Fruit fly (Drosophila melanogaster) whole organism, prepupa: Measurements from ENCODE around the gene CG12523.

Experiments
- Blimp-1 ChIP-seq: fragments of 200-800 bp; sonication (Bioruptor generic); optimal IDR thresholded peaks from 3 replicates; lab custom pipeline; 2017; ENCODE audit warnings: missing biosample characterization, missing genetic modification characterization, mild to moderate bottlenecking, moderate library complexity, missing genetic modification reagents
- CG31627 ChIP-seq: fragments of 200-800 bp; sonication (Bioruptor generic); optimal IDR thresholded peaks from 3 replicates; lab custom pipeline; 2016; ENCODE audit warnings: missing biosample characterization, missing genetic modification characterization
- Ets21C ChIP-seq: fragments of 200-800 bp; sonication (Bioruptor generic); optimal IDR thresholded peaks from 3 replicates; lab custom pipeline; 2016; ENCODE audit warnings: missing biosample characterization, missing genetic modification characterization
- achi ChIP-seq: fragments of 200-800 bp; sonication (Bioruptor generic); optimal IDR thresholded peaks from 3 replicates; lab custom pipeline; 2016; ENCODE audit warnings: missing biosample characterization, missing genetic modification characterization

DNA sequence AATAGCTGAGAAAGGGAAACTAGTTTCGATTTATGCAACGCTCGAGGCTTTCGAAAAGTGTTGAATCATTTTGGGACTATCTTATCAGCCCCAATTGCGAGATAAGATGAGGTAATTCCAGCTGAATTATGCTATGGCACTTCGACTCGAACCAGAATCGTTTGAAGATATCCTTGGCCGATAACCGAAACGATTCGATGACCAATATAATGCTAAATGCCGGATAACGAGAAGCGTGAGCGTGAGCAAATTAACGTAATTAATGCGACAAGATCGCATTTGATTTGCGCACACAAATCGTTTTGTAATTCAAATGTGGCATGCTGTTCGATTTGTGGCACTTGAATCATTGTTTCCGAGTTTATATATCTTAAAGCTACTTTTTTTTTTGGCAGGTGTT is 12.0 kb upstream of the CG12523 start:
- TF ChIP-seq Ets21C (GFP tag; lab: Kevin White, UChicago) (no peak), Blimp-1 (no peak), CG31627 (GFP tag; lab: Kevin White, UChicago) (no peak), achi (GFP tag; lab: Kevin White, UChicago) (no peak)
